Fruit fly (Drosophila melanogaster): ENCODE results near the gene Mpc1.

Mpc1 gene

DNA sequence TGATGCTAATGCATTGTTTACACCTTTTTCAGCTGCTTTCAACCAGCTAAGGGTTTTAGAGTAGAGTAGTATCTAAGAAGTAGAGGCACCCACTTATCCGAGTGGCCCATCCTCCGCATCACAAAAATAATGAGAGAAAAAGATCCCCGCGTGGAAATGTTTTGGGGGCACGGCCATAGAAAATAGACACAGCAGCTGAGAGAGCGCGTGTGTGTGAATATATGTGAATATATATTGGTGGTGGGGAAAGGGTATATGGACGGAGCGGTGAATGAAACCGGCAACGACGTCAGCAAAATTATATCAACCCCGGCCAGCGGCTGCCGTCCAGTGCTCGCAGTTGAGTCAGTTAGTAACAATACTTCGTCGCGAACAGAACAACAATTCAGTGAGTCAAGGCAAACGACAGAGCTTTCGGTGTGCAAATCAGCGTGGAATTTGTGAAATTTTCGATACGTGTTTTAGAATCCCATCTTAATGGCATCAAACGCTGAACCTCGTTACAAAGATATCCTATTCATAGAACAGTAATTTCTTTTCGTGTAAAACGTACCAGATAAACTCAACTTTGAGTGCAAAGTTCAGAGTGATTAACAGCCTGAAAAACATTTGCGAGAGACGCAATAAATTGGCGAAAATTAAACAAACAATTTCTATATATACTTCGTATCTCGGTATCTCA is 13.7 kb downstream of the Mpc1 start, which contains the start of gene Xrp1:
Gene Xrp1 (plus strand): TSS at position 375 of the 682 bp plus-strand sequence.
- TF ChIP-seq CG32006 (GFP tag; optimal IDR thresholded peaks at IDR 0.05), result peak; percentile 65
- TF ChIP-seq Sox15 (GFP tag; optimal IDR thresholded peaks at IDR 0.05), result no peak
- TF ChIP-seq eg (GFP tag; IDR thresholded peaks at IDR 0.05), result peak; percentile 43
- peak; percentile 62 for TF ChIP-seq Hr4 (GFP tag; optimal IDR thresholded peaks at IDR 0.05)
- TF ChIP-seq Hr39 (GFP tag; optimal IDR thresholded peaks at IDR 0.05), result peak; percentile 15
- TF ChIP-seq CG11762 (GFP tag; optimal IDR thresholded peaks at IDR 0.05; ENCODE audit: insufficient read depth), result no peak
- peak; percentile 74 for TF ChIP-seq svp (GFP tag)
- TF ChIP-seq Sox102F (GFP tag; optimal IDR thresholded peaks at IDR 0.05), result peak; percentile 5
- peak; percentile 65 for TF ChIP-seq Eip78C (GFP tag)
- peak; percentile 18 for TF ChIP-seq cyc (GFP tag; optimal IDR thresholded peaks at IDR 0.05)
- peak; percentile 6 for TF ChIP-seq CG11902 (GFP tag; optimal IDR thresholded peaks at IDR 0.05)
- peak; percentile 38 for TF ChIP-seq CG10631 (GFP tag; optimal IDR thresholded peaks at IDR 0.05)
- peak; percentile 11 for TF ChIP-seq lz (GFP tag; optimal IDR thresholded peaks at IDR 0.05)
- TF ChIP-seq CG7368 (GFP tag; optimal IDR thresholded peaks at IDR 0.05), result peak; percentile 11
- TF ChIP-seq CG3919 (GFP tag; optimal IDR thresholded peaks at IDR 0.05), result peak; percentile 43
- no peak for TF ChIP-seq net (GFP tag; optimal IDR thresholded peaks at IDR 0.05)
- no peak for TF ChIP-seq CG34406 (GFP tag; optimal IDR thresholded peaks at IDR 0.05)
- TF ChIP-seq CG31627 (GFP tag; optimal IDR thresholded peaks at IDR 0.05), result peak; percentile 12
- TF ChIP-seq CG6808 (GFP tag; optimal IDR thresholded peaks at IDR 0.05), result peak; percentile 48
- TF ChIP-seq CG11294 (GFP tag; IDR thresholded peaks at IDR 0.05), result peak; percentile 53
- TF ChIP-seq CG6163 (GFP tag; IDR thresholded peaks at IDR 0.05), result peak; percentile 62
- TF ChIP-seq esn (GFP tag; optimal IDR thresholded peaks at IDR 0.05), result no peak
- peak; percentile 68 for TF ChIP-seq vri (GFP tag; optimal IDR thresholded peaks at IDR 0.05)
- TF ChIP-seq CG16779 (tag; optimal IDR thresholded peaks at IDR 0.05), result no peak
- TF ChIP-seq Gug (GFP tag; IDR thresholded peaks at IDR 0.05), result 0 out of 2 replicates have a peak, but pooled peaks have one; percentile 17
- TF ChIP-seq CG8119 (GFP tag; IDR thresholded peaks at IDR 0.05), result peak; percentile 31; the same call in 1 of the 3 replicates
- TF ChIP-seq Lpt (GFP tag; optimal IDR thresholded peaks at IDR 0.05), result peak; percentile 15
- TF ChIP-seq pdm3 (GFP tag; optimal IDR thresholded peaks at IDR 0.05), result peak; percentile 9
- TF ChIP-seq CG6854 (GFP tag; optimal IDR thresholded peaks at IDR 0.05), result peak; percentile 15
- TF ChIP-seq CG4318 (GFP tag; optimal IDR thresholded peaks at IDR 0.05), result peak; percentile 25

DNA sequence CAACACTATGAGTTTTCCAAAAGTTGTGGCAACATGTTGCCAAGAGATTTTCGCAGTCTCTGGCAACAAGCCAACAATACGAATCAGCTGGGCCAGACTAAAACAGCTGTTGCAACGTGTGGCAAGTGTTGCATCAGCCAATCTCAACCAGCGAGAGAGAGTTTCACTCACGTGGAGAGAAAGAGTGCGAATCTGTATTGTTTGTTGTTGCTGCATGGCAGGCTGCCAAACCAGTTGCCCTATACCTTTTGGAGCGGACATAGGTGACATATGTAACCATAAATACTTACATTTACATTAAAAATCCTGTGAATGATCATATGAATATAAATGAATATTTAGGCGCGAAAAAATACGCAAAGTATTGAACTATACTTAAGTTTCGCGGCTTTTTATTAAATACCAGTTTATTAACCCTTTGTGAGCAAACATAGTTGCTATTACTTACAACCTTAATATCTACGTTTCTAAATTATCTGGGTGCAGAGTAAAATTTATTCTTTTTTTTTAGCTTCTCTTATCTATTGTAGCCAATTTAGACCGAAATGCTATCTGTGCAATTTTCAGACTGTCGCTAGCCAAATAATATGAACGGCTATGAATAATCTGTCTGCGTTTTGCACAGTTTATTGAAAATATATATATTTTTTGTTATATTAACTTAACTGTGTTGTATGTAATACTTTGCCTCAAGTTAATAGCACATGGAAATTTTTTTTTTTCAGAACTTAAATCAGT is 14.4 kb downstream of the Mpc1 start:
- TF ChIP-seq net (GFP tag; optimal IDR thresholded peaks at IDR 0.05), result peak; percentile 50
- TF ChIP-seq CG10669 (GFP tag; optimal IDR thresholded peaks at IDR 0.05), result peak; percentile 56
- TF ChIP-seq CG6854 (GFP tag; optimal IDR thresholded peaks at IDR 0.05), result no peak
- peak; percentile 42 for TF ChIP-seq CG34406 (GFP tag; optimal IDR thresholded peaks at IDR 0.05)
- TF ChIP-seq Hr4 (GFP tag; optimal IDR thresholded peaks at IDR 0.05), result peak; percentile 50
- TF ChIP-seq Sox102F (GFP tag; optimal IDR thresholded peaks at IDR 0.05), result peak; percentile 71
- TF ChIP-seq Gug (GFP tag; IDR thresholded peaks at IDR 0.05), result 0 out of 2 replicates have a peak, but pooled peaks have one; percentile 9
- peak; percentile 30 for TF ChIP-seq CG6808 (GFP tag; optimal IDR thresholded peaks at IDR 0.05)
- TF ChIP-seq pdm3 (GFP tag; optimal IDR thresholded peaks at IDR 0.05), result peak; percentile 60
- TF ChIP-seq CG7368 (GFP tag; optimal IDR thresholded peaks at IDR 0.05), result peak; percentile 21
- TF ChIP-seq eg (GFP tag; IDR thresholded peaks at IDR 0.05), result peak; percentile 73
- TF ChIP-seq CG11294 (GFP tag; IDR thresholded peaks at IDR 0.05), result no peak
- TF ChIP-seq CG6276 (GFP tag; optimal IDR thresholded peaks at IDR 0.05), result peak; percentile 61
- TF ChIP-seq Eip93F (GFP tag; optimal IDR thresholded peaks at IDR 0.05), result no peak
- no peak for TF ChIP-seq Hr38 (GFP tag; optimal IDR thresholded peaks at IDR 0.05)
- TF ChIP-seq fd59A (GFP tag; optimal IDR thresholded peaks at IDR 0.05), result peak; percentile 47
- peak; percentile 68 for TF ChIP-seq Hr39 (GFP tag; optimal IDR thresholded peaks at IDR 0.05)
- peak; percentile 54 for TF ChIP-seq Sox14 (GFP tag; optimal IDR thresholded peaks at IDR 0.05)
- peak; percentile 34 for TF ChIP-seq CG6792 (GFP tag; optimal IDR thresholded peaks at IDR 0.05)
- peak; percentile 57 for TF ChIP-seq Eip75B (GFP tag; optimal IDR thresholded peaks at IDR 0.05)
- peak; percentile 64 for TF ChIP-seq Smox (GFP tag; optimal IDR thresholded peaks at IDR 0.05)
- peak; percentile 61 for TF ChIP-seq CG3032 (tag; optimal IDR thresholded peaks at IDR 0.05)
- peak; percentile 71 for TF ChIP-seq Met (GFP tag; optimal IDR thresholded peaks at IDR 0.05)
- peak; percentile 87 for TF ChIP-seq CG32006 (GFP tag; optimal IDR thresholded peaks at IDR 0.05)
- TF ChIP-seq vri (GFP tag; optimal IDR thresholded peaks at IDR 0.05), result peak; percentile 54
- TF ChIP-seq Lpt (GFP tag; optimal IDR thresholded peaks at IDR 0.05), result peak; percentile 5
- peak; percentile 55 for TF ChIP-seq acj6 (GFP tag; optimal IDR thresholded peaks at IDR 0.05)
- peak; percentile 54 for TF ChIP-seq CG10631 (GFP tag; optimal IDR thresholded peaks at IDR 0.05)
- peak; percentile 46 for TF ChIP-seq cyc (GFP tag; optimal IDR thresholded peaks at IDR 0.05)
- TF ChIP-seq CG9139 (GFP tag; optimal IDR thresholded peaks at IDR 0.05), result no peak
- peak; percentile 50 for TF ChIP-seq OdsH (GFP tag; optimal IDR thresholded peaks at IDR 0.05)
- TF ChIP-seq spab (GFP tag; optimal IDR thresholded peaks at IDR 0.05), result no peak
- TF ChIP-seq CG11902 (GFP tag; optimal IDR thresholded peaks at IDR 0.05), result no peak
- TF ChIP-seq CG31627 (GFP tag; optimal IDR thresholded peaks at IDR 0.05), result peak; percentile 45

All from whole organism, prepupa.